Worm (Caenorhabditis elegans) whole organism, L4 larva: ENCODE data around the gene W05H7.1.

Source experiments
- ceh-28 ChIP-seq: fragments of 150-350 bp; optimal IDR thresholded peaks from 2 replicates; lab custom pipeline; 2014; ENCODE audit warnings: missing biosample characterization, missing genetic modification reagents, missing genetic modification characterization
- ceh-62 ChIP-seq: sonication (generic microtip); optimal IDR thresholded peaks from 2 replicates; lab custom pipeline; 2017; ENCODE audit warnings: missing biosample characterization, missing genetic modification characterization
- ceh-82 ChIP-seq: sonication (generic microtip); optimal IDR thresholded peaks from 2 replicates; lab custom pipeline; 2017; ENCODE audit warnings: missing biosample characterization, missing genetic modification characterization
- duxl-1 ChIP-seq: sonication (generic microtip); optimal IDR thresholded peaks from 2 replicates; lab custom pipeline; 2016; ENCODE audit warnings: mild to moderate bottlenecking, missing genetic modification characterization, moderate library complexity, missing compliant biosample characterization; ENCODE audit not compliant: poor library complexity
- fkh-10 ChIP-seq: fragments of 150-350 bp; optimal IDR thresholded peaks from 2 replicates; lab custom pipeline; 2014; ENCODE audit warnings: missing biosample characterization, missing genetic modification reagents, missing genetic modification characterization
- nhr-10 ChIP-seq: fragments of 150-350 bp; optimal IDR thresholded peaks from 2 replicates; lab custom pipeline; 2014; ENCODE audit warnings: missing biosample characterization, missing genetic modification characterization
- nhr-28 ChIP-seq: fragments of 150-350 bp; optimal IDR thresholded peaks from 2 replicates; lab custom pipeline; 2014; ENCODE audit warnings: missing biosample characterization, missing genetic modification characterization
- nhr-6 ChIP-seq: fragments of 150-350 bp; optimal IDR thresholded peaks from 2 replicates; lab custom pipeline; 2014; ENCODE audit warnings: missing biosample characterization, missing genetic modification characterization
- sdz-12 ChIP-seq: fragments of 200-800 bp; sonication (Bioruptor generic); optimal IDR thresholded peaks from 2 replicates; lab custom pipeline; 2018; ENCODE audit warnings: mild to moderate bottlenecking, missing genetic modification characterization, missing compliant biosample characterization
- skn-1 ChIP-seq: fragments of 150-350 bp; optimal IDR thresholded peaks from 2 replicates; lab custom pipeline; 2014; ENCODE audit warnings: missing biosample characterization, missing genetic modification characterization
- unc-39 ChIP-seq: sonication (generic microtip); optimal IDR thresholded peaks from 2 replicates; lab custom pipeline; 2017; ENCODE audit warnings: missing biosample characterization, missing genetic modification characterization
- zag-1 ChIP-seq: fragments of 150-350 bp; optimal IDR thresholded peaks from 2 replicates; lab custom pipeline; 2014; ENCODE audit warnings: missing biosample characterization, missing genetic modification characterization

- no peak for TF ChIP-seq nhr-6 (tag; lab: Kevin White, UChicago)
- no peak for TF ChIP-seq ceh-82
- no peak for TF ChIP-seq nhr-28 (tag; lab: Kevin White, UChicago)
- no peak for TF ChIP-seq sdz-12 (GFP tag; lab: Kevin White, UChicago)
- TF ChIP-seq unc-39 = no peak
- no peak for TF ChIP-seq fkh-10
- no peak for TF ChIP-seq skn-1 (tag; lab: Kevin White, UChicago)
- no peak for TF ChIP-seq ceh-28
- no peak for TF ChIP-seq nhr-10
- TF ChIP-seq duxl-1 (tag; lab: Kevin White, UChicago) = no peak
- no peak for TF ChIP-seq ceh-62 (tag; lab: Kevin White, UChicago)
- TF ChIP-seq zag-1 (tag; lab: Kevin White, UChicago) = no peak
Observed at ce11 chrX:1440161-1440560, 10.4 kb upstream of the W05H7.1 start, which contains the start of gene sedl-1.
